ENCODE assay signal across 1 fruit fly cellular context in genomic region chr3L:3616344-3616743, dm6.
A peak's percentile ranks its signal among the peaks of the same experiment; 100 is the strongest.
TF ChIP-seq lines count a peak whose summit lies in the region.

No protein-coding gene starts in this region.

TF ChIP-seq in whole organism, embryonic, 481 proteins besides CTCF, POLR2A, EP300 and RAD21 (continued from another document):
- TF ChIP-seq row (GFP tag; IDR thresholded peaks at IDR 0.05; lab: Robert Waterston, UW) (peak; percentile 46; the same call in 1 of the 3 replicates), hkb (optimal IDR thresholded peaks at IDR 0.05; lab: Kevin White, UChicago) (no peak), hkb (GFP tag; IDR thresholded peaks at IDR 0.05; lab: Robert Waterston, UW) (peak; percentile 59), CG14710 (tag; optimal IDR thresholded peaks at IDR 0.05; lab: Kevin White, UChicago) (no peak), Bteb2 (GFP tag; optimal IDR thresholded peaks at IDR 0.05; lab: Kevin White, UChicago) (peak; percentile 38), jigr1 (GFP tag; IDR thresholded peaks at IDR 0.05; lab: Robert Waterston, UW) (no peak; the same call in 2 of the 3 replicates), Med (GFP tag; lab: Kevin White, UChicago) (peak; percentile 98), CG7987 (GFP tag; optimal IDR thresholded peaks at IDR 0.05; lab: Kevin White, UChicago) (peak; percentile 87), Fer3 (tag; optimal IDR thresholded peaks at IDR 0.05; lab: Kevin White, UChicago) (peak; percentile 75), CG17829 (tag; optimal IDR thresholded peaks at IDR 0.05; lab: Kevin White, UChicago) (peak; percentile 88), pan (optimal IDR thresholded peaks at IDR 0.05; lab: Kevin White, UChicago) (no peak), pan (GFP tag; optimal IDR thresholded peaks at IDR 0.05 in 1 of 2, IDR thresholded peaks at IDR 0.05 in 1 of 2) (peak in 1 of 2 experiments; percentile 80), Six4 (GFP tag; optimal IDR thresholded peaks at IDR 0.05; lab: Kevin White, UChicago) (peak; percentile 79), Doc2 (GFP tag; IDR thresholded peaks at IDR 0.05; lab: Robert Waterston, UW) (no peak), ham (GFP tag; IDR thresholded peaks at IDR 0.05; lab: Robert Waterston, UW) (no peak), sob (GFP tag; IDR thresholded peaks at IDR 0.05; lab: Robert Waterston, UW) (peak; percentile 84), CG9609 (GFP tag; optimal IDR thresholded peaks at IDR 0.05; lab: Kevin White, UChicago) (peak; percentile 78), sisA (GFP tag; IDR thresholded peaks at IDR 0.05; lab: Robert Waterston, UW) (peak; percentile 86), Sox100B (GFP tag; optimal IDR thresholded peaks at IDR 0.05; lab: Kevin White, UChicago) (no peak), CrebB (tag; optimal IDR thresholded peaks at IDR 0.05; lab: Kevin White, UChicago) (peak; percentile 9), mam (GFP tag; optimal IDR thresholded peaks at IDR 0.05; lab: Kevin White, UChicago) (peak; percentile 67), CG8924 (tag; optimal IDR thresholded peaks at IDR 0.05; lab: Kevin White, UChicago) (peak; percentile 52), cad (GFP tag; optimal IDR thresholded peaks at IDR 0.05; lab: Kevin White, UChicago) (no peak), CG12942 (GFP tag; optimal IDR thresholded peaks at IDR 0.05; lab: Kevin White, UChicago) (peak; percentile 70), CG6272 (GFP tag; IDR thresholded peaks at IDR 0.05; lab: Robert Waterston, UW) (peak; percentile 59), Hey (tag; optimal IDR thresholded peaks at IDR 0.05; lab: Kevin White, UChicago) (no peak), Usf (GFP tag; optimal IDR thresholded peaks at IDR 0.05; lab: Kevin White, UChicago) (peak; percentile 62), lov (optimal IDR thresholded peaks at IDR 0.05; lab: Kevin White, UChicago) (no peak), lov (GFP tag; IDR thresholded peaks at IDR 0.05; lab: Robert Waterston, UW) (peak; percentile 70), MBD-R2 (GFP tag; IDR thresholded peaks at IDR 0.05; lab: Robert Waterston, UW) (peak; percentile 28; the same call in 1 of the 2 replicates), CG2875 (GFP tag; optimal IDR thresholded peaks at IDR 0.05; lab: Kevin White, UChicago) (peak; percentile 60), CG9727 (GFP tag; optimal IDR thresholded peaks at IDR 0.05; lab: Kevin White, UChicago) (peak; percentile 69), Awh (GFP tag; IDR thresholded peaks at IDR 0.05; lab: Robert Waterston, UW) (peak; percentile 55; the same call in 1 of the 2 replicates), CG16815 (GFP tag; optimal IDR thresholded peaks at IDR 0.05; lab: Kevin White, UChicago) (peak; percentile 73), CG9932 (GFP tag; IDR thresholded peaks at IDR 0.05; lab: Robert Waterston, UW) (peak; percentile 93), Kr (GFP tag; optimal IDR thresholded peaks at IDR 0.05; lab: Kevin White, UChicago) (no peak), Hr39 (optimal IDR thresholded peaks at IDR 0.05; lab: Kevin White, UChicago) (no peak), CG4707 (GFP tag; optimal IDR thresholded peaks at IDR 0.05; lab: Kevin White, UChicago) (no peak), Sry-δ (GFP tag; optimal IDR thresholded peaks at IDR 0.05; lab: Kevin White, UChicago) (peak; percentile 49), Hand (GFP tag; optimal IDR thresholded peaks at IDR 0.05; lab: Kevin White, UChicago) (no peak), Eip74EF (GFP tag; optimal IDR thresholded peaks at IDR 0.05; lab: Kevin White, UChicago) (no peak), CG31224 (GFP tag; IDR thresholded peaks at IDR 0.05; lab: Robert Waterston, UW) (0 out of 2 replicates have a peak, but pooled peaks have one; percentile 28)
TF ChIP-seq in whole organism, embryonic: peak in this region for 349.
